Worm (Caenorhabditis elegans): ENCODE measurements around the gene Y73B6BL.31.

Gene Y73B6BL.31

DNA sequence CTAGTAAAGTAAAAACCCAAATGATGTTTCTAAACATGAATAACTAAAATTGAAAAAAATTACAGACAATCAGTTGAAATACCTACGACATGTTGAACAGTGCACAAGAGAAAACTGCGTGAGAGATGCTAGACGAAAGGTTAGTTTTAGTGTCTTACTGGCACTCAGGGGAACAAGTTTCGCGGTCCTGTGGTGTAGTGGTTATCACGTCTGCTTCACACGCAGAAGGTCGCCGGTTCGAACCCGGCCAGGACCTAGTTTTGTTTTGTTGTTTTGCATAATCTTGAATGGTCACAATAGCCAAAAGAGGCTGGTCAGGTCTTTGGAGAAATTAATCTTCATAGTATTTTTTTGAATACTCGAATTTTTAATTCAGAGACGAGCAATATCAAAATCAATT is 39.3 kb downstream of the Y73B6BL.31 start:
- TF ChIP-seq nhr-25 (tag; optimal IDR thresholded peaks at IDR 0.05; ENCODE audit: borderline replicate concordance, insufficient read depth) = no peak
- no peak for TF ChIP-seq ceh-28 (tag; optimal IDR thresholded peaks at IDR 0.05)
- TF ChIP-seq rbr-2 (tag; optimal IDR thresholded peaks at IDR 0.05) = peak; percentile 55
- no peak for TF ChIP-seq nhr-111 (GFP tag; optimal IDR thresholded peaks at IDR 0.05)
- no peak for TF ChIP-seq saeg-2 (GFP tag; IDR thresholded peaks at IDR 0.05)
- TF ChIP-seq tra-1 (GFP tag; IDR thresholded peaks at IDR 0.05) = peak; percentile 69; the same call in 1 of the 2 replicates
- peak; percentile 6 for TF ChIP-seq nhr-48 (tag; optimal IDR thresholded peaks at IDR 0.05)
- TF ChIP-seq F44E2.7 (GFP tag; IDR thresholded peaks at IDR 0.05) = no peak
- peak; percentile 43 for TF ChIP-seq nhr-102 (tag; optimal IDR thresholded peaks at IDR 0.05)
- TF ChIP-seq mdt-29 (GFP tag; IDR thresholded peaks at IDR 0.05) = peak; percentile 61; the same call in 1 of the 2 replicates
- TF ChIP-seq T26A8.4 (GFP tag; IDR thresholded peaks at IDR 0.05) = peak; percentile 79
- no peak for TF ChIP-seq hlh-11 (tag; optimal IDR thresholded peaks at IDR 0.05)
- TF ChIP-seq ceh-82 (tag; optimal IDR thresholded peaks at IDR 0.05) = no peak
- TF ChIP-seq zfp-3 (GFP tag; conservative IDR thresholded peaks at IDR 0.05) = peak; percentile 67; the same call in 1 of the 2 replicates
- TF ChIP-seq F26F4.8 (GFP tag; conservative IDR thresholded peaks at IDR 0.05) = peak; percentile 87; the same call in 1 of the 2 replicates
- TF ChIP-seq hlh-30 (tag; optimal IDR thresholded peaks at IDR 0.05; ENCODE audit: insufficient read depth) = peak; percentile 36
- peak; percentile 99 for TF ChIP-seq snpc-1.2 (GFP tag; IDR thresholded peaks at IDR 0.05)
- no peak for TF ChIP-seq nhr-76 (tag; optimal IDR thresholded peaks at IDR 0.05)
- no peak for TF ChIP-seq snpc-4 (tag; optimal IDR thresholded peaks at IDR 0.05)
- no peak for TF ChIP-seq ces-1 (GFP tag; optimal IDR thresholded peaks at IDR 0.05)
- peak; percentile 70; the same call in 1 of the 2 replicates for TF ChIP-seq D1046.2 (GFP tag; IDR thresholded peaks at IDR 0.05)
- no peak for TF ChIP-seq nhr-28 (tag; optimal IDR thresholded peaks at IDR 0.05)
- TF ChIP-seq Y5F2A.4 (GFP tag; optimal IDR thresholded peaks at IDR 0.05) = peak; percentile 13
- TF ChIP-seq zfp-2 (tag; optimal IDR thresholded peaks at IDR 0.05) = no peak
- no peak for TF ChIP-seq fos-1 (tag; optimal IDR thresholded peaks at IDR 0.05)
- TF ChIP-seq ZK337.2 (GFP tag; IDR thresholded peaks at IDR 0.05) = peak; percentile 78
- peak; percentile 32 for TF ChIP-seq nhr-77 (tag; optimal IDR thresholded peaks at IDR 0.05)
- peak; percentile 71 for TF ChIP-seq mes-2 (tag; optimal IDR thresholded peaks at IDR 0.05; ENCODE audit: poor library complexity, severe bottlenecking)
- no peak for TF ChIP-seq spr-3 (GFP tag; optimal IDR thresholded peaks at IDR 0.05)
- no peak for TF ChIP-seq ztf-11 (tag; optimal IDR thresholded peaks at IDR 0.05)
- no peak for TF ChIP-seq jun-1 (tag; optimal IDR thresholded peaks at IDR 0.05)
- peak; percentile 74 for TF ChIP-seq hmg-1.1 (GFP tag; IDR thresholded peaks at IDR 0.05)
- peak; percentile 44 for TF ChIP-seq mxl-3 (GFP tag; optimal IDR thresholded peaks at IDR 0.05)
- TF ChIP-seq nhr-41 (GFP tag; IDR thresholded peaks at IDR 0.05) = peak; percentile 70
- no peak for TF ChIP-seq ceh-62 (tag; optimal IDR thresholded peaks at IDR 0.05)
- peak; percentile 55 for TF ChIP-seq dmd-6 (GFP tag; IDR thresholded peaks at IDR 0.05)
- peak; percentile 88 for TF ChIP-seq lin-1 (GFP tag; IDR thresholded peaks at IDR 0.05)
- TF ChIP-seq daf-12 (tag; optimal IDR thresholded peaks at IDR 0.05) = no peak
- TF ChIP-seq tag-97 (GFP tag; IDR thresholded peaks at IDR 0.05) = no peak
- TF ChIP-seq lin-15B (tag; optimal IDR thresholded peaks at IDR 0.05) = no peak
- peak; percentile 60; the same call in 1 of the 2 replicates for TF ChIP-seq Y48G9A.11 (GFP tag; IDR thresholded peaks at IDR 0.05)
- TF ChIP-seq dve-1 (tag; optimal IDR thresholded peaks at IDR 0.05; ENCODE audit: insufficient read depth) = peak; percentile 52
- peak; percentile 84 for TF ChIP-seq Y75B8A.6 (GFP tag; IDR thresholded peaks at IDR 0.05)
- no peak for TF ChIP-seq fkh-10 (GFP tag; optimal IDR thresholded peaks at IDR 0.05)
- TF ChIP-seq unc-130 (GFP tag; optimal IDR thresholded peaks at IDR 0.05) = peak; percentile 30
- TF ChIP-seq lin-29 (GFP tag; IDR thresholded peaks at IDR 0.05) = peak; percentile 24; the same call in 1 of the 2 replicates
- peak; percentile 78 for TF ChIP-seq lin-38 (GFP tag; IDR thresholded peaks at IDR 0.05)
- peak; percentile 81 for TF ChIP-seq php-3 (GFP tag; IDR thresholded peaks at IDR 0.05)
- no peak for TF ChIP-seq T20F7.1 (GFP tag; optimal IDR thresholded peaks at IDR 0.05)
- no peak for TF ChIP-seq pqm-1 (tag; optimal IDR thresholded peaks at IDR 0.05)
- no peak for TF ChIP-seq aly-2 (tag; optimal IDR thresholded peaks at IDR 0.05)

Measured in whole organism, L4 larva.